Fruit fly (Drosophila melanogaster): ENCODE data around the gene Rpn3.

Gene Rpn3

dm6 chr2L:19023972-19024743 lies 27.4 kb upstream of the Rpn3 start (continued):
- TF ChIP-seq aop (GFP tag; IDR thresholded peaks at IDR 0.05): no peak
- no peak for TF ChIP-seq CG1792 (GFP tag; optimal IDR thresholded peaks at IDR 0.05)
- TF ChIP-seq TFAM (GFP tag; optimal IDR thresholded peaks at IDR 0.05): no peak
- no peak for TF ChIP-seq lbe (GFP tag; optimal IDR thresholded peaks at IDR 0.05)
- TF ChIP-seq Ets65A (GFP tag): peak; percentile 89
- peak; percentile 73 for TF ChIP-seq cwo (GFP tag; optimal IDR thresholded peaks at IDR 0.05)
- no peak for TF ChIP-seq ab (GFP tag; optimal IDR thresholded peaks at IDR 0.05)
- TF ChIP-seq NC2α (GFP tag; optimal IDR thresholded peaks at IDR 0.05): no peak
- TF ChIP-seq CG16815 (GFP tag; optimal IDR thresholded peaks at IDR 0.05): peak; percentile 25
- peak; percentile 85 for TF ChIP-seq gem (tag; optimal IDR thresholded peaks at IDR 0.05)
- TF ChIP-seq z (GFP tag; IDR thresholded peaks at IDR 0.05): no peak
- no peak for TF ChIP-seq CG1602 (GFP tag; optimal IDR thresholded peaks at IDR 0.05)
- TF ChIP-seq CG8281 (tag; optimal IDR thresholded peaks at IDR 0.05): peak; percentile 19
- TF ChIP-seq Hsf (GFP tag; optimal IDR thresholded peaks at IDR 0.05): peak; percentile 45
- TF ChIP-seq CG7357 (GFP tag; IDR thresholded peaks at IDR 0.05): no peak
- peak; percentile 33 for TF ChIP-seq CG12104 (GFP tag; optimal IDR thresholded peaks at IDR 0.05)
- TF ChIP-seq gcm2 (GFP tag; optimal IDR thresholded peaks at IDR 0.05): no peak
- peak; percentile 0 for TF ChIP-seq CG10431 (GFP tag; optimal IDR thresholded peaks at IDR 0.05)
- no peak for TF ChIP-seq sna (GFP tag; IDR thresholded peaks at IDR 0.05; ENCODE audit: partially characterized antibody)
- TF ChIP-seq CG17359 (tag; optimal IDR thresholded peaks at IDR 0.05): peak; percentile 72
- peak; percentile 89 for TF ChIP-seq CG17361 (GFP tag; IDR thresholded peaks at IDR 0.05)
- TF ChIP-seq CG7786 (GFP tag; optimal IDR thresholded peaks at IDR 0.05): no peak
- TF ChIP-seq cas (GFP tag; IDR thresholded peaks at IDR 0.05): no peak
- TF ChIP-seq CG4707 (GFP tag; optimal IDR thresholded peaks at IDR 0.05): peak; percentile 8
- TF ChIP-seq Neu2 (GFP tag; optimal IDR thresholded peaks at IDR 0.05; ENCODE audit: borderline replicate concordance): no peak
- TF ChIP-seq H15 (GFP tag; IDR thresholded peaks at IDR 0.05): no peak
- peak; percentile 45; the same call in 1 of the 3 replicates for TF ChIP-seq Dbx (GFP tag; IDR thresholded peaks at IDR 0.05)
- TF ChIP-seq CG4424 (GFP tag; optimal IDR thresholded peaks at IDR 0.05): peak; percentile 43
- TF ChIP-seq dm (GFP tag; optimal IDR thresholded peaks at IDR 0.05): no peak
- TF ChIP-seq az2 (GFP tag; optimal IDR thresholded peaks at IDR 0.05): peak; percentile 45
- peak; percentile 54 for TF ChIP-seq Deaf1 (tag; optimal IDR thresholded peaks at IDR 0.05)
- TF ChIP-seq CG3838 (GFP tag; optimal IDR thresholded peaks at IDR 0.05): no peak
- peak; percentile 65 for TF ChIP-seq CG9817 (tag; optimal IDR thresholded peaks at IDR 0.05)
- TF ChIP-seq CG10959 (GFP tag; IDR thresholded peaks at IDR 0.05): no peak
- TF ChIP-seq CG17829 (tag; optimal IDR thresholded peaks at IDR 0.05): peak; percentile 56
- no peak for TF ChIP-seq pnt (GFP tag; optimal IDR thresholded peaks at IDR 0.05)
- 0 out of 3 replicates have a peak, but pooled peaks have one; percentile 32 for TF ChIP-seq zfh1 (GFP tag; IDR thresholded peaks at IDR 0.05)
- no peak for TF ChIP-seq Dip2 (GFP tag; IDR thresholded peaks at IDR 0.05)
- no peak for TF ChIP-seq CG33213 (GFP tag; optimal IDR thresholded peaks at IDR 0.05)

DNA sequence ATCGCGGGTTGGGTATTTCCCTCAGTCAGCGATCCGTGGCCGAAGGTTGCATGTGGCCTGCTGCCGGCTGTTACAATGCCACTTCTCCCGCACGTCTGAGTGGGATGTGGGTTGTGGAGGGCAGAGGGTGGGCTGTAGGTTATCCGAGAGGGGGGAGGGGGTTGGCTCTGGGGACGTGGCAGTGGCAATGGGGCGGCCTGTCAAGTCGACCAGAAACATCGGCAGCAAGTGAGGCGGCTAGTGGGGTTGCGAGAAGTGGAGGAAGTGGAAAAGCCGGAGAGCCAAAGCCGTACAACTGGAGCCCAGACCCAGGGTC lies 26.9 kb upstream of the Rpn3 start:
- TF ChIP-seq Deaf1 (tag; optimal IDR thresholded peaks at IDR 0.05): no peak
- no peak for TF ChIP-seq CG10147 (GFP tag; optimal IDR thresholded peaks at IDR 0.05)
- TF ChIP-seq D19A (tag; optimal IDR thresholded peaks at IDR 0.05): peak; percentile 6
- no peak for TF ChIP-seq CG1792 (GFP tag; optimal IDR thresholded peaks at IDR 0.05)
- TF ChIP-seq crol (GFP tag; IDR thresholded peaks at IDR 0.05): peak; percentile 86
- TF ChIP-seq esg (GFP tag; conservative IDR thresholded peaks at IDR 0.05): no peak
- no peak for TF ChIP-seq Nf-YA (GFP tag; IDR thresholded peaks at IDR 0.05)
- TF ChIP-seq dysf (GFP tag; IDR thresholded peaks at IDR 0.05): peak; percentile 2; the same call in 1 of the 3 replicates
- no peak for TF ChIP-seq CG30403 (GFP tag; optimal IDR thresholded peaks at IDR 0.05)
- TF ChIP-seq tin (GFP tag; optimal IDR thresholded peaks at IDR 0.05): no peak
- peak; percentile 41 for TF ChIP-seq Hey (tag; optimal IDR thresholded peaks at IDR 0.05)
- 0 out of 2 replicates have a peak, but pooled peaks have one; percentile 6 for TF ChIP-seq CG31441 (GFP tag; IDR thresholded peaks at IDR 0.05)
- TF ChIP-seq lab (GFP tag; optimal IDR thresholded peaks at IDR 0.05): peak; percentile 19
- 0 out of 3 replicates have a peak, but pooled peaks have one; percentile 1 for TF ChIP-seq CG11695 (GFP tag; IDR thresholded peaks at IDR 0.05)
- no peak for TF ChIP-seq CG13424 (tag; optimal IDR thresholded peaks at IDR 0.05)
- peak; percentile 6 for TF ChIP-seq bcd (GFP tag; optimal IDR thresholded peaks at IDR 0.05)
